Worm (Caenorhabditis elegans): ENCODE measurements around the gene cyp-37A1.

Gene cyp-37A1

ce11 chrII:13981819-13982218 lies 34.9 kb downstream of the cyp-37A1 start:
- TF ChIP-seq B0310.2 (tag; optimal IDR thresholded peaks at IDR 0.05) (no peak), flt-1 (GFP tag; IDR thresholded peaks at IDR 0.05) (no peak), tra-4 (tag; optimal IDR thresholded peaks at IDR 0.05) (no peak), F13C5.2 (tag; optimal IDR thresholded peaks at IDR 0.05) (no peak), aly-1 (tag; optimal IDR thresholded peaks at IDR 0.05) (no peak), hmg-4 (GFP tag; optimal IDR thresholded peaks at IDR 0.05) (no peak)

ce11 chrII:13981097-13981496 lies 35.7 kb downstream of the cyp-37A1 start, which contains the start of gene Y39G8B.9:
Y39G8B.9 (plus strand) TSS chrII:13981365.
- TF ChIP-seq ceh-13 (GFP tag; optimal IDR thresholded peaks at IDR 0.05) (no peak), ets-7 (tag; optimal IDR thresholded peaks at IDR 0.05) (no peak), sea-1 (GFP tag; conservative IDR thresholded peaks at IDR 0.05) (no peak), flt-1 (GFP tag; IDR thresholded peaks at IDR 0.05) (no peak), scrt-1 (GFP tag; IDR thresholded peaks at IDR 0.05) (no peak), tbx-37 (GFP tag; conservative IDR thresholded peaks at IDR 0.05) (no peak), tra-4 (tag; optimal IDR thresholded peaks at IDR 0.05) (no peak), hmg-4 (GFP tag; optimal IDR thresholded peaks at IDR 0.05) (no peak), aly-1 (tag; optimal IDR thresholded peaks at IDR 0.05) (no peak)

- TF ChIP-seq flt-1 (GFP tag; IDR thresholded peaks at IDR 0.05) (no peak), ama-1 (optimal IDR thresholded peaks at IDR 0.05) (no peak), B0310.2 (tag; optimal IDR thresholded peaks at IDR 0.05) (no peak), hnd-1 (tag; optimal IDR thresholded peaks at IDR 0.05) (no peak)
Observed at ce11 chrII:13979833-13980513, 36.8 kb downstream of the cyp-37A1 start, which contains the start of gene sre-48. sre-48 (minus strand) TSS chrII:13979883.

ce11 chrII:13977701-13978100 lies 39.1 kb downstream of the cyp-37A1 start:
- TF ChIP-seq hmbx-1 (tag; optimal IDR thresholded peaks at IDR 0.05): no peak
- no peak for TF ChIP-seq ets-7 (tag; optimal IDR thresholded peaks at IDR 0.05)

- TF ChIP-seq tra-4 (tag; optimal IDR thresholded peaks at IDR 0.05): no peak
- no peak for TF ChIP-seq tbx-37 (GFP tag; conservative IDR thresholded peaks at IDR 0.05)
- 0 out of 2 replicates have a peak, but pooled peaks have one; percentile 43 for TF ChIP-seq tbx-11 (GFP tag; IDR thresholded peaks at IDR 0.05)
- TF ChIP-seq hmbx-1 (tag; optimal IDR thresholded peaks at IDR 0.05): no peak
- no peak for TF ChIP-seq ets-7 (tag; optimal IDR thresholded peaks at IDR 0.05)
- TF ChIP-seq pes-1 (GFP tag; IDR thresholded peaks at IDR 0.05): peak; percentile 68
- TF ChIP-seq ama-1 (optimal IDR thresholded peaks at IDR 0.05): no peak
- TF ChIP-seq B0310.2 (tag; optimal IDR thresholded peaks at IDR 0.05): no peak
- no peak for TF ChIP-seq aly-1 (tag; optimal IDR thresholded peaks at IDR 0.05)
- TF ChIP-seq flt-1 (GFP tag; IDR thresholded peaks at IDR 0.05): 0 out of 2 replicates have a peak, but pooled peaks have one; percentile 32
- peak; percentile 43; the same call in 1 of the 2 replicates for TF ChIP-seq scrt-1 (GFP tag; IDR thresholded peaks at IDR 0.05)
- no peak for TF ChIP-seq ceh-36 (tag; optimal IDR thresholded peaks at IDR 0.05)
- no peak for TF ChIP-seq ceh-13 (GFP tag; optimal IDR thresholded peaks at IDR 0.05)
- TF ChIP-seq F13C5.2 (tag; optimal IDR thresholded peaks at IDR 0.05): peak; percentile 73
- no peak for TF ChIP-seq sea-1 (GFP tag; conservative IDR thresholded peaks at IDR 0.05)
- TF ChIP-seq hmg-4 (GFP tag; optimal IDR thresholded peaks at IDR 0.05): peak; percentile 66
- no peak for TF ChIP-seq hnd-1 (tag; optimal IDR thresholded peaks at IDR 0.05)
Observed at ce11 chrII:13976161-13976560, 40.6 kb downstream of the cyp-37A1 start, which contains the start of gene Y39G8B.2. Y39G8B.2 (minus strand) TSS chrII:13976221.

- TF ChIP-seq pes-1 (GFP tag; IDR thresholded peaks at IDR 0.05): no peak
- peak; percentile 71 for TF ChIP-seq ceh-36 (tag; optimal IDR thresholded peaks at IDR 0.05)
- TF ChIP-seq ets-7 (tag; optimal IDR thresholded peaks at IDR 0.05): no peak
Observed at ce11 chrII:13974136-13974535, 42.6 kb downstream of the cyp-37A1 start.

ce11 chrII:13973514-13973913 lies 43.3 kb downstream of the cyp-37A1 start, which contains the start of gene Y39G8B.1:
Y39G8B.1 (minus strand) TSS chrII:13973812.
- TF ChIP-seq sea-1 (GFP tag; conservative IDR thresholded peaks at IDR 0.05) (no peak), hmbx-1 (tag; optimal IDR thresholded peaks at IDR 0.05) (no peak), tbx-37 (GFP tag; conservative IDR thresholded peaks at IDR 0.05) (no peak), pes-1 (GFP tag; IDR thresholded peaks at IDR 0.05) (no peak), tra-4 (tag; optimal IDR thresholded peaks at IDR 0.05) (no peak), ama-1 (optimal IDR thresholded peaks at IDR 0.05) (no peak)

ce11 chrII:13972199-13972598 lies 44.6 kb downstream of the cyp-37A1 start:
- TF ChIP-seq ceh-36 (tag; optimal IDR thresholded peaks at IDR 0.05) (no peak), flt-1 (GFP tag; IDR thresholded peaks at IDR 0.05) (no peak), tbx-11 (GFP tag; IDR thresholded peaks at IDR 0.05) (no peak), pes-1 (GFP tag; IDR thresholded peaks at IDR 0.05) (no peak), tra-4 (tag; optimal IDR thresholded peaks at IDR 0.05) (no peak), ceh-13 (GFP tag; optimal IDR thresholded peaks at IDR 0.05) (no peak), scrt-1 (GFP tag; IDR thresholded peaks at IDR 0.05) (no peak), hnd-1 (tag; optimal IDR thresholded peaks at IDR 0.05) (no peak), sea-1 (GFP tag; conservative IDR thresholded peaks at IDR 0.05) (no peak), hmg-4 (GFP tag; optimal IDR thresholded peaks at IDR 0.05) (no peak), ets-7 (tag; optimal IDR thresholded peaks at IDR 0.05) (no peak)

ce11 chrII:13968979-13969378 lies 47.8 kb downstream of the cyp-37A1 start, which contains the start of gene sre-43:
sre-43 (minus strand) TSS chrII:13969079.
- TF ChIP-seq ets-7 (tag; optimal IDR thresholded peaks at IDR 0.05) (no peak), B0310.2 (tag; optimal IDR thresholded peaks at IDR 0.05) (no peak), aly-1 (tag; optimal IDR thresholded peaks at IDR 0.05) (no peak), tra-4 (tag; optimal IDR thresholded peaks at IDR 0.05) (no peak), tbx-11 (GFP tag; IDR thresholded peaks at IDR 0.05) (no peak), pes-1 (GFP tag; IDR thresholded peaks at IDR 0.05) (no peak), F13C5.2 (tag; optimal IDR thresholded peaks at IDR 0.05) (no peak), sea-1 (GFP tag; conservative IDR thresholded peaks at IDR 0.05) (no peak), ceh-13 (GFP tag; optimal IDR thresholded peaks at IDR 0.05) (no peak), scrt-1 (GFP tag; IDR thresholded peaks at IDR 0.05) (no peak), ama-1 (optimal IDR thresholded peaks at IDR 0.05) (no peak), hmg-4 (GFP tag; optimal IDR thresholded peaks at IDR 0.05) (no peak), tbx-37 (GFP tag; conservative IDR thresholded peaks at IDR 0.05) (no peak)
